Fruit fly (Drosophila melanogaster): ENCODE data around the gene sordd1.

Gene sordd1

dm6 chrX:15748945-15749344, 46.9 kb downstream of the sordd1 start, which contains the start of gene Mvd (continued):
- no peak for TF ChIP-seq so (GFP tag; IDR thresholded peaks at IDR 0.05)
- no peak for TF ChIP-seq bab2 (GFP tag; optimal IDR thresholded peaks at IDR 0.05)
- no peak for TF ChIP-seq CG16779 (GFP tag; IDR thresholded peaks at IDR 0.05)
- TF ChIP-seq Usf (GFP tag; optimal IDR thresholded peaks at IDR 0.05): no peak
- peak; percentile 77 for TF ChIP-seq Ets97D (GFP tag; optimal IDR thresholded peaks at IDR 0.05)
- no peak for TF ChIP-seq run (tag; optimal IDR thresholded peaks at IDR 0.05)
- TF ChIP-seq CG12104 (GFP tag; optimal IDR thresholded peaks at IDR 0.05): no peak
- TF ChIP-seq Opbp (GFP tag; IDR thresholded peaks at IDR 0.05; ENCODE audit: partially characterized antibody): peak; percentile 69
- TF ChIP-seq Eip74EF (GFP tag; optimal IDR thresholded peaks at IDR 0.05): no peak
- no peak for TF ChIP-seq CG5180 (GFP tag; optimal IDR thresholded peaks at IDR 0.05)
- TF ChIP-seq jigr1 (GFP tag; IDR thresholded peaks at IDR 0.05): no peak
- no peak for TF ChIP-seq pb (GFP tag; optimal IDR thresholded peaks at IDR 0.05)
- TF ChIP-seq Jarid2 (GFP tag; optimal IDR thresholded peaks at IDR 0.05): no peak
- no peak for TF ChIP-seq D19B (GFP tag; optimal IDR thresholded peaks at IDR 0.05)
- peak; percentile 29 for TF ChIP-seq Lhr (GFP tag; optimal IDR thresholded peaks at IDR 0.05)
- no peak for TF ChIP-seq ato (GFP tag; IDR thresholded peaks at IDR 0.05; ENCODE audit: partially characterized antibody)
- TF ChIP-seq zf30C (GFP tag; optimal IDR thresholded peaks at IDR 0.05): no peak
- TF ChIP-seq pros (GFP tag; optimal IDR thresholded peaks at IDR 0.05): no peak
- TF ChIP-seq Scr (GFP tag; IDR thresholded peaks at IDR 0.05; ENCODE audit: partially characterized antibody): 0 out of 2 replicates have a peak, but pooled peaks have one; percentile 15
- peak; percentile 51 for TF ChIP-seq Bgb (GFP tag; IDR thresholded peaks at IDR 0.05; ENCODE audit: partially characterized antibody)
- TF ChIP-seq lmd (GFP tag; IDR thresholded peaks at IDR 0.05): no peak
- no peak for TF ChIP-seq jumu (GFP tag; optimal IDR thresholded peaks at IDR 0.05)
- TF ChIP-seq disco-r (GFP tag; optimal IDR thresholded peaks at IDR 0.05): no peak
- TF ChIP-seq CG10274 (GFP tag; optimal IDR thresholded peaks at IDR 0.05): no peak
- no peak for TF ChIP-seq CG31365 (tag; optimal IDR thresholded peaks at IDR 0.05)
- TF ChIP-seq C15 (GFP tag; IDR thresholded peaks at IDR 0.05): no peak
- TF ChIP-seq NC2β (GFP tag; optimal IDR thresholded peaks at IDR 0.05): no peak
- TF ChIP-seq Dp (GFP tag; optimal IDR thresholded peaks at IDR 0.05): peak; percentile 53
- no peak for TF ChIP-seq da (GFP tag; optimal IDR thresholded peaks at IDR 0.05)
- no peak for TF ChIP-seq Dek (tag; optimal IDR thresholded peaks at IDR 0.05)
- no peak for TF ChIP-seq Meics (GFP tag; optimal IDR thresholded peaks at IDR 0.05)
- TF ChIP-seq CG11456 (GFP tag; IDR thresholded peaks at IDR 0.05): no peak
- no peak for TF ChIP-seq CG3726 (GFP tag; IDR thresholded peaks at IDR 0.05)
- TF ChIP-seq slp2 (GFP tag; optimal IDR thresholded peaks at IDR 0.05): no peak
- TF ChIP-seq bbx (GFP tag; IDR thresholded peaks at IDR 0.05; ENCODE audit: partially characterized antibody): peak; percentile 45
- no peak for TF ChIP-seq Rfx (GFP tag; IDR thresholded peaks at IDR 0.05)
- no peak for TF ChIP-seq CG2129 (GFP tag; IDR thresholded peaks at IDR 0.05; ENCODE audit: partially characterized antibody)
- TF ChIP-seq Hey (tag; optimal IDR thresholded peaks at IDR 0.05): no peak
- no peak for TF ChIP-seq cwo (GFP tag; optimal IDR thresholded peaks at IDR 0.05)
- no peak for TF ChIP-seq tna (GFP tag; IDR thresholded peaks at IDR 0.05; ENCODE audit: partially characterized antibody)
- TF ChIP-seq CG14965 (GFP tag; optimal IDR thresholded peaks at IDR 0.05; ENCODE audit: borderline replicate concordance): no peak
- TF ChIP-seq fru (optimal IDR thresholded peaks at IDR 0.05): no peak
- TF ChIP-seq Vsx1 (GFP tag; optimal IDR thresholded peaks at IDR 0.05): no peak
- TF ChIP-seq Lpt (GFP tag; optimal IDR thresholded peaks at IDR 0.05): no peak
- peak; percentile 92 for TF ChIP-seq pzg (GFP tag; optimal IDR thresholded peaks at IDR 0.05)
- no peak for TF ChIP-seq ase (GFP tag; IDR thresholded peaks at IDR 0.05)
- no peak for TF ChIP-seq gsb (GFP tag; IDR thresholded peaks at IDR 0.05)
- no peak for TF ChIP-seq seq (GFP tag; IDR thresholded peaks at IDR 0.05)
- TF ChIP-seq CG6791 (GFP tag; IDR thresholded peaks at IDR 0.05; ENCODE audit: partially characterized antibody): no peak
- no peak for TF ChIP-seq fd102C (GFP tag; optimal IDR thresholded peaks at IDR 0.05)
- no peak for TF ChIP-seq CG13296 (GFP tag; optimal IDR thresholded peaks at IDR 0.05)
